Worm (Caenorhabditis elegans): ENCODE results near the gene srh-295.

- no peak for TF ChIP-seq ceh-43 (GFP tag; optimal IDR thresholded peaks at IDR 0.05)
- TF ChIP-seq nhr-237 (tag; optimal IDR thresholded peaks at IDR 0.05), result no peak
- TF ChIP-seq nhr-28 (tag; optimal IDR thresholded peaks at IDR 0.05), result no peak
- TF ChIP-seq ces-1 (GFP tag; optimal IDR thresholded peaks at IDR 0.05), result no peak
- TF ChIP-seq cnd-1 (tag; optimal IDR thresholded peaks at IDR 0.05), result no peak
- no peak for TF ChIP-seq lsy-2 (tag; optimal IDR thresholded peaks at IDR 0.05)
- TF ChIP-seq unc-62 (GFP tag; optimal IDR thresholded peaks at IDR 0.05), result no peak
- no peak for TF ChIP-seq mab-5 (tag; optimal IDR thresholded peaks at IDR 0.05)
- TF ChIP-seq mep-1 (tag; optimal IDR thresholded peaks at IDR 0.05), result no peak
- TF ChIP-seq nhr-2 (tag; optimal IDR thresholded peaks at IDR 0.05), result no peak
Observed at ce11 chrV:15379817-15380216, 49.4 kb downstream of the srh-295 start, which contains the start of gene srh-251.

All from whole organism, mixed stage, embryonic.